Fruit fly (Drosophila melanogaster): ENCODE data around the gene CG5853.

Gene CG5853

dm6 chr2L:9949178-9950062 is 2.0 kb upstream of the CG5853 start:
- TF ChIP-seq pad (GFP tag; optimal IDR thresholded peaks at IDR 0.05) (no peak), CG7045 (GFP tag; optimal IDR thresholded peaks at IDR 0.05) (peak; percentile 0), CG11617 (GFP tag; optimal IDR thresholded peaks at IDR 0.05) (no peak), CG12768 (GFP tag; optimal IDR thresholded peaks at IDR 0.05) (peak; percentile 72), kay (GFP tag; ENCODE audit: borderline replicate concordance) (no peak), tj (GFP tag; optimal IDR thresholded peaks at IDR 0.05) (no peak), Clk (GFP tag; optimal IDR thresholded peaks at IDR 0.05) (no peak), cic (GFP tag; optimal IDR thresholded peaks at IDR 0.05) (peak; percentile 19), CG14711 (tag; optimal IDR thresholded peaks at IDR 0.05) (no peak), CG5204 (GFP tag; optimal IDR thresholded peaks at IDR 0.05) (no peak)

dm6 chr2L:9948520-9948858 is 1.0 kb upstream of the CG5853 start:
- TF ChIP-seq bab1 (GFP tag; optimal IDR thresholded peaks at IDR 0.05), result no peak
- no peak for TF ChIP-seq CG11617 (GFP tag; optimal IDR thresholded peaks at IDR 0.05)
- no peak for TF ChIP-seq pad (GFP tag; optimal IDR thresholded peaks at IDR 0.05)
- TF ChIP-seq CG7045 (GFP tag; optimal IDR thresholded peaks at IDR 0.05), result no peak
- TF ChIP-seq kay (GFP tag; ENCODE audit: borderline replicate concordance), result no peak
- TF ChIP-seq CG33017 (tag; optimal IDR thresholded peaks at IDR 0.05), result no peak
- TF ChIP-seq CG14711 (tag; optimal IDR thresholded peaks at IDR 0.05), result no peak
- no peak for TF ChIP-seq Clk (GFP tag; optimal IDR thresholded peaks at IDR 0.05)
- no peak for TF ChIP-seq toe (GFP tag; optimal IDR thresholded peaks at IDR 0.05)

- peak; percentile 68 for TF ChIP-seq CG12768 (GFP tag; optimal IDR thresholded peaks at IDR 0.05)
- TF ChIP-seq CG7045 (GFP tag; optimal IDR thresholded peaks at IDR 0.05), result no peak
- TF ChIP-seq cic (GFP tag; optimal IDR thresholded peaks at IDR 0.05), result peak; percentile 47
- no peak for TF ChIP-seq cnc (optimal IDR thresholded peaks at IDR 0.05)
These were observed 481 bp upstream of the CG5853 start for dm6 chr2L:9947738-9948519.

dm6 chr2L:9946051-9946450 is 1.4 kb downstream of the CG5853 start:
- TF ChIP-seq ovo (GFP tag; optimal IDR thresholded peaks at IDR 0.05), result no peak
- TF ChIP-seq bab1 (GFP tag; optimal IDR thresholded peaks at IDR 0.05), result no peak
- TF ChIP-seq Mnt (GFP tag; optimal IDR thresholded peaks at IDR 0.05), result no peak
- TF ChIP-seq tj (GFP tag; optimal IDR thresholded peaks at IDR 0.05), result no peak
- TF ChIP-seq Hr96 (GFP tag; optimal IDR thresholded peaks at IDR 0.05), result no peak
- TF ChIP-seq cnc (optimal IDR thresholded peaks at IDR 0.05), result no peak
- no peak for TF ChIP-seq CG7101 (tag; optimal IDR thresholded peaks at IDR 0.05)

- TF ChIP-seq CG14711 (tag; optimal IDR thresholded peaks at IDR 0.05), result no peak
- no peak for TF ChIP-seq CG33017 (tag; optimal IDR thresholded peaks at IDR 0.05)
- TF ChIP-seq CG7045 (GFP tag; optimal IDR thresholded peaks at IDR 0.05), result no peak
- TF ChIP-seq bab1 (GFP tag; optimal IDR thresholded peaks at IDR 0.05), result no peak
- no peak for TF ChIP-seq CG12768 (GFP tag; optimal IDR thresholded peaks at IDR 0.05)
These were observed 2.4 kb downstream of the CG5853 start for dm6 chr2L:9945086-9945485.

- TF ChIP-seq cnc (optimal IDR thresholded peaks at IDR 0.05), result no peak
- peak; percentile 61 for TF ChIP-seq CG33017 (tag; optimal IDR thresholded peaks at IDR 0.05)
- TF ChIP-seq bab1 (GFP tag; optimal IDR thresholded peaks at IDR 0.05), result no peak
- TF ChIP-seq Clk (GFP tag; optimal IDR thresholded peaks at IDR 0.05), result no peak
- no peak for TF ChIP-seq tj (GFP tag; optimal IDR thresholded peaks at IDR 0.05)
- no peak for TF ChIP-seq CG1620 (GFP tag; optimal IDR thresholded peaks at IDR 0.05)
- peak; percentile 16 for TF ChIP-seq Crg-1 (GFP tag; optimal IDR thresholded peaks at IDR 0.05)
- no peak for TF ChIP-seq ovo (GFP tag; optimal IDR thresholded peaks at IDR 0.05)
- peak; percentile 6 for TF ChIP-seq CG7045 (GFP tag; optimal IDR thresholded peaks at IDR 0.05)
- peak; percentile 97 for TF ChIP-seq cic (GFP tag; optimal IDR thresholded peaks at IDR 0.05)
- TF ChIP-seq kay (GFP tag; ENCODE audit: borderline replicate concordance), result no peak
- TF ChIP-seq CG5204 (GFP tag; optimal IDR thresholded peaks at IDR 0.05), result no peak
- peak; percentile 64 for TF ChIP-seq CG7101 (tag; optimal IDR thresholded peaks at IDR 0.05)
- peak; percentile 53 for TF ChIP-seq CG12768 (GFP tag; optimal IDR thresholded peaks at IDR 0.05)
- TF ChIP-seq pad (GFP tag; optimal IDR thresholded peaks at IDR 0.05), result no peak
- peak; percentile 25 for TF ChIP-seq CG11617 (GFP tag; optimal IDR thresholded peaks at IDR 0.05)
- TF ChIP-seq Mnt (GFP tag; optimal IDR thresholded peaks at IDR 0.05), result peak; percentile 25
These were observed 3.9 kb downstream of the CG5853 start for dm6 chr2L:9943521-9943920.
